Worm (Caenorhabditis elegans): ENCODE results near the gene D1044.4.

- no peak for TF ChIP-seq snpc-4 (tag; optimal IDR thresholded peaks at IDR 0.05)
- no peak for TF ChIP-seq ztf-4 (tag; optimal IDR thresholded peaks at IDR 0.05)
- TF ChIP-seq ama-1 (optimal IDR thresholded peaks at IDR 0.05) = no peak
- TF ChIP-seq elt-2 (tag; optimal IDR thresholded peaks at IDR 0.05) = no peak
- TF ChIP-seq nfya-1 (tag; optimal IDR thresholded peaks at IDR 0.05; ENCODE audit: insufficient read depth) = no peak
Observed at ce11 chrIII:5564325-5564724, 42.5 kb upstream of the D1044.4 start.
